Worm (Caenorhabditis elegans) whole organism, late embryonic: ENCODE data around the gene alg-4.

Experiments
- C08G9.2 ChIP-seq: sonication (generic microtip); optimal IDR thresholded peaks from 2 replicates; lab custom pipeline; 2016; ENCODE audit warnings: mild to moderate bottlenecking, missing genetic modification characterization, moderate library complexity, missing compliant biosample characterization
- C38D4.7 ChIP-seq: fragments of 200-800 bp; sonication (Bioruptor generic); optimal IDR thresholded peaks from 2 replicates; lab custom pipeline; 2018; ENCODE audit warnings: mild to moderate bottlenecking, missing genetic modification characterization, moderate library complexity, missing compliant biosample characterization
- K02D7.2 ChIP-seq: sonication (generic microtip); optimal IDR thresholded peaks from 2 replicates; lab custom pipeline; 2017; ENCODE audit warnings: mild to moderate bottlenecking, missing genetic modification characterization, missing compliant biosample characterization
- Y22D7AL.16 ChIP-seq: sonication (generic microtip); optimal IDR thresholded peaks from 2 replicates; lab custom pipeline; 2016; ENCODE audit warnings: missing genetic modification characterization, missing compliant biosample characterization
- ceh-22 ChIP-seq: sonication (generic microtip); optimal IDR thresholded peaks from 2 replicates; lab custom pipeline; 2017; ENCODE audit warnings: missing biosample characterization, missing genetic modification characterization
- ceh-30 ChIP-seq: fragments of 150-350 bp; optimal IDR thresholded peaks from 2 replicates; lab custom pipeline; 2014; ENCODE audit warnings: missing biosample characterization, missing genetic modification characterization
- ceh-31 ChIP-seq: sonication (generic microtip); optimal IDR thresholded peaks from 2 replicates; lab custom pipeline; 2016; ENCODE audit warnings: missing genetic modification characterization, missing compliant biosample characterization
- ceh-45 ChIP-seq: fragments of 200-800 bp; sonication (Bioruptor generic); IDR thresholded peaks from 2 replicates; pipeline ENCODE4 v1.3.6; 2022; ENCODE audit warnings: missing genetic modification reagents, missing genetic modification characterization, missing compliant biosample characterization
- ceh-48 ChIP-seq: sonication (generic microtip); optimal IDR thresholded peaks from 2 replicates; lab custom pipeline; 2016; ENCODE audit warnings: missing genetic modification characterization, inconsistent platforms, missing compliant biosample characterization
- ceh-6 ChIP-seq: fragments of 200-800 bp; sonication (Bioruptor generic); optimal IDR thresholded peaks from 2 replicates; lab custom pipeline; 2018; ENCODE audit warnings: mild to moderate bottlenecking, missing genetic modification characterization, missing compliant biosample characterization
- dmd-4 ChIP-seq: sonication (generic microtip); optimal IDR thresholded peaks from 2 replicates; lab custom pipeline; 2016; ENCODE audit warnings: borderline replicate concordance, missing genetic modification characterization, missing compliant biosample characterization
- dve-1 ChIP-seq: sonication (generic microtip); optimal IDR thresholded peaks from 2 replicates; lab custom pipeline; 2017; ENCODE audit warnings: antibody characterized with exemption, mild to moderate bottlenecking, missing genetic modification characterization, missing compliant biosample characterization
- elt-2 ChIP-seq: sonication (generic microtip); optimal IDR thresholded peaks from 2 replicates; lab custom pipeline; 2016; ENCODE audit warnings: missing genetic modification reagents, missing genetic modification characterization, missing compliant biosample characterization
- ets-4 ChIP-seq: sonication (generic microtip); optimal IDR thresholded peaks from 2 replicates; lab custom pipeline; 2016; ENCODE audit warnings: missing genetic modification characterization, missing compliant biosample characterization
- eyg-1 ChIP-seq: sonication (generic microtip); optimal IDR thresholded peaks from 2 replicates; lab custom pipeline; 2016; ENCODE audit warnings: missing genotype, missing genetic modification characterization, missing compliant biosample characterization
- fkh-10 ChIP-seq: fragments of 150-350 bp; optimal IDR thresholded peaks from 2 replicates; lab custom pipeline; 2014; ENCODE audit warnings: missing biosample characterization, missing genetic modification reagents, missing genetic modification characterization
- fkh-6 ChIP-seq: sonication (generic microtip); optimal IDR thresholded peaks from 2 replicates; lab custom pipeline; 2016; ENCODE audit warnings: missing genetic modification characterization, missing compliant biosample characterization
- hlh-13 ChIP-seq: fragments of 200-800 bp; sonication (Bioruptor generic); optimal IDR thresholded peaks from 2 replicates; lab custom pipeline; 2018; ENCODE audit warnings: mild to moderate bottlenecking, missing genetic modification characterization, missing compliant biosample characterization
- hlh-15 ChIP-seq: sonication (generic microtip); optimal IDR thresholded peaks from 2 replicates; lab custom pipeline; 2016; ENCODE audit warnings: missing genetic modification characterization, missing compliant biosample characterization
- hlh-30 ChIP-seq: sonication (generic microtip); optimal IDR thresholded peaks from 2 replicates; lab custom pipeline; 2017; ENCODE audit warnings: antibody characterized with exemption, missing genetic modification characterization, missing compliant biosample characterization; ENCODE audit not compliant: insufficient read depth
- hlh-8 ChIP-seq: sonication (generic microtip); optimal IDR thresholded peaks from 2 replicates; lab custom pipeline; 2016; ENCODE audit warnings: missing genotype, missing genetic modification characterization, missing compliant biosample characterization
- madf-2 ChIP-seq: sonication (generic microtip); optimal IDR thresholded peaks from 2 replicates; lab custom pipeline; 2017; ENCODE audit warnings: missing genetic modification characterization, missing compliant biosample characterization
- nfya-1 ChIP-seq: sonication (generic microtip); optimal IDR thresholded peaks from 2 replicates; lab custom pipeline; 2017; ENCODE audit warnings: missing genetic modification characterization, mild to moderate bottlenecking, missing compliant biosample characterization, antibody characterized with exemption, moderate library complexity
- pat-9 ChIP-seq: fragments of 200-800 bp; sonication (Bioruptor generic); optimal IDR thresholded peaks from 2 replicates; lab custom pipeline; 2018; ENCODE audit warnings: mild to moderate bottlenecking, missing genetic modification characterization, moderate library complexity, missing compliant biosample characterization
- rnt-1 ChIP-seq: sonication (generic microtip); optimal IDR thresholded peaks from 2 replicates; lab custom pipeline; 2016; ENCODE audit warnings: missing genetic modification characterization, missing compliant biosample characterization
- sdc-2 ChIP-seq: sonication (generic microtip); optimal IDR thresholded peaks from 2 replicates; lab custom pipeline; 2016; ENCODE audit warnings: missing genotype, missing genetic modification characterization, missing compliant biosample characterization
- syd-9 ChIP-seq: sonication (generic microtip); optimal IDR thresholded peaks from 2 replicates; lab custom pipeline; 2016; ENCODE audit warnings: mild to moderate bottlenecking, missing genetic modification characterization, moderate library complexity, missing compliant biosample characterization
- tbx-2 ChIP-seq: sonication (generic microtip); optimal IDR thresholded peaks from 2 replicates; lab custom pipeline; 2016; ENCODE audit warnings: missing genetic modification characterization, missing compliant biosample characterization
- tbx-7 ChIP-seq: sonication (generic microtip); optimal IDR thresholded peaks from 2 replicates; lab custom pipeline; 2016; ENCODE audit warnings: missing genotype, missing genetic modification characterization, missing compliant biosample characterization
- unc-42 ChIP-seq: sonication (generic microtip); optimal IDR thresholded peaks from 2 replicates; lab custom pipeline; 2016; ENCODE audit warnings: missing genotype, missing genetic modification characterization, missing compliant biosample characterization
- unc-55 ChIP-seq: sonication (generic microtip); optimal IDR thresholded peaks from 2 replicates; lab custom pipeline; 2017; ENCODE audit warnings: missing biosample characterization, missing genetic modification reagents, missing genetic modification characterization
- zip-5 ChIP-seq: sonication (generic microtip); optimal IDR thresholded peaks from 2 replicates; lab custom pipeline; 2016; ENCODE audit warnings: missing genetic modification characterization, missing compliant biosample characterization
- ztf-16 ChIP-seq: sonication (generic microtip); optimal IDR thresholded peaks from 2 replicates; lab custom pipeline; 2017; ENCODE audit warnings: missing genetic modification characterization, missing compliant biosample characterization

Gene alg-4

ce11 chrIII:9913722-9914121 lies 22.5 kb upstream of the alg-4 start, which contains the start of gene cbp-3:
Gene cbp-3, plus strand, starts transcription at chrIII:9913993.
- no peak for TF ChIP-seq Y22D7AL.16 (tag; lab: Kevin White, UChicago)
- TF ChIP-seq ets-4 (tag; lab: Kevin White, UChicago) = no peak
- peak; percentile 28 for TF ChIP-seq elt-2

- no peak for TF ChIP-seq K02D7.2
Measured at ce11 chrIII:9912998-9913397, 21.8 kb upstream of the alg-4 start.

- TF ChIP-seq pat-9 (tag; lab: Kevin White, UChicago) = no peak
- no peak for TF ChIP-seq ceh-22 (tag; lab: Kevin White, UChicago)
- no peak for TF ChIP-seq fkh-6
- TF ChIP-seq unc-42 (tag; lab: Kevin White, UChicago) = no peak
- TF ChIP-seq ceh-30 (tag; lab: Kevin White, UChicago) = no peak
- TF ChIP-seq ceh-31 (tag; lab: Kevin White, UChicago) = no peak
- no peak for TF ChIP-seq tbx-7 (tag; lab: Kevin White, UChicago)
- TF ChIP-seq C38D4.7 = no peak
- TF ChIP-seq madf-2 (tag; lab: Kevin White, UChicago) = no peak
- no peak for TF ChIP-seq hlh-8 (tag; lab: Kevin White, UChicago)
Measured at ce11 chrIII:9912501-9912900, 21.3 kb upstream of the alg-4 start.

ce11 chrIII:9910608-9911479 lies 19.6 kb upstream of the alg-4 start, which contains the start of the genes cyld-1 and F40F12.9:
Gene cyld-1, minus strand, starts transcription at chrIII:9910658.
Gene F40F12.9, plus strand, starts transcription at chrIII:9911328.
- TF ChIP-seq hlh-13 (GFP tag; lab: Kevin White, UChicago) (no peak), tbx-7 (tag; lab: Kevin White, UChicago) (no peak), ceh-48 (tag; lab: Kevin White, UChicago) (no peak), ceh-6 (GFP tag; lab: Kevin White, UChicago) (no peak), dve-1 (no peak), unc-55 (no peak), ceh-31 (tag; lab: Kevin White, UChicago) (no peak), dmd-4 (tag; lab: Kevin White, UChicago) (no peak), madf-2 (tag; lab: Kevin White, UChicago) (no peak), eyg-1 (tag; lab: Kevin White, UChicago) (no peak), sdc-2 (no peak), tbx-2 (tag; lab: Kevin White, UChicago) (no peak), fkh-6 (no peak), rnt-1 (no peak), syd-9 (tag; lab: Kevin White, UChicago) (no peak), ceh-45 (no peak), zip-5 (tag; lab: Kevin White, UChicago) (no peak), ztf-16 (no peak), fkh-10 (GFP tag; lab: Kevin White, UChicago) (no peak)
- TF ChIP-seq, all 69 proteins: peak for 0

ce11 chrIII:9908769-9909168 lies 17.5 kb upstream of the alg-4 start:
- TF ChIP-seq ceh-48 (tag; lab: Kevin White, UChicago) (no peak), sdc-2 (no peak), nfya-1 (tag; lab: Kevin White, UChicago) (no peak), hlh-30 (tag; lab: Kevin White, UChicago) (no peak), C08G9.2 (tag; lab: Kevin White, UChicago) (no peak), hlh-15 (tag; lab: Kevin White, UChicago) (no peak)
